Fruit fly (Drosophila melanogaster) whole organism, embryonic: ENCODE results near the gene ETHR.

ENCODE experiments used
- Ada2b ChIP-seq: fragments of 200-800 bp; sonication (Bioruptor generic); IDR thresholded peaks from 2 replicates; pipeline ENCODE4 v1.3.6; 2022; ENCODE audit warnings: missing biosample characterization, missing genetic modification characterization
- Bdp1 ChIP-seq: fragments of 200-800 bp; sonication (Bioruptor generic); optimal IDR thresholded peaks from 3 replicates; lab custom pipeline; 2016; ENCODE audit warnings: missing biosample characterization, missing genetic modification characterization
- CG11398 ChIP-seq: fragments of 200-800 bp; sonication (Bioruptor generic); optimal IDR thresholded peaks from 2 replicates; lab custom pipeline; 2016; ENCODE audit warnings: missing biosample characterization, missing genetic modification characterization
- CG11560 ChIP-seq: fragments of 200-800 bp; sonication (Bioruptor generic); IDR thresholded peaks from 3 replicates; pipeline ENCODE4 v1.3.6; 2022; ENCODE audit warnings: missing biosample characterization, missing genetic modification characterization
- CG11696 ChIP-seq: fragments of 200-800 bp; sonication (Bioruptor generic); IDR thresholded peaks from 2 replicates; pipeline ENCODE4 v1.3.6; 2022; ENCODE audit warnings: missing biosample characterization, missing genetic modification characterization
- CG12942 ChIP-seq: fragments of 200-800 bp; sonication (Bioruptor generic); optimal IDR thresholded peaks from 3 replicates; lab custom pipeline; 2016; ENCODE audit warnings: missing biosample characterization, missing genetic modification characterization
- CG13624 ChIP-seq: fragments of 200-800 bp; sonication (Bioruptor generic); optimal IDR thresholded peaks from 2 replicates; lab custom pipeline; 2016; ENCODE audit warnings: missing biosample characterization, missing genetic modification characterization
- CG14710 ChIP-seq: fragments of 200-800 bp; sonication (Bioruptor generic); optimal IDR thresholded peaks from 3 replicates; lab custom pipeline; 2019; ENCODE audit warnings: missing biosample characterization, mild to moderate bottlenecking, missing genetic modification characterization, moderate library complexity
- CG15696 ChIP-seq: fragments of 200-800 bp; sonication (Bioruptor generic); optimal IDR thresholded peaks from 2 replicates; lab custom pipeline; 2019; ENCODE audit warnings: missing biosample characterization, mild to moderate bottlenecking, missing genetic modification characterization, moderate library complexity
- CG1603 ChIP-seq: fragments of 200-800 bp; sonication (Bioruptor generic); optimal IDR thresholded peaks from 2 replicates; lab custom pipeline; 2019; ENCODE audit warnings: missing biosample characterization, mild to moderate bottlenecking, missing genetic modification characterization, moderate library complexity
- CG16863 ChIP-seq: fragments of 200-800 bp; sonication (Bioruptor generic); optimal IDR thresholded peaks from 3 replicates; lab custom pipeline; 2016; ENCODE audit warnings: missing biosample characterization, missing genetic modification characterization
- CG17802 ChIP-seq: fragments of 200-800 bp; sonication (Bioruptor generic); optimal IDR thresholded peaks from 2 replicates; lab custom pipeline; 2018; ENCODE audit warnings: missing biosample characterization, mild to moderate bottlenecking, missing genetic modification characterization, moderate library complexity
- CG31441 ChIP-seq: fragments of 200-800 bp; sonication (Bioruptor generic); IDR thresholded peaks from 2 replicates; pipeline ENCODE4 v1.3.6; 2022; ENCODE audit warnings: missing biosample characterization, missing genetic modification characterization
- CG33213 ChIP-seq: fragments of 200-800 bp; sonication (Bioruptor generic); optimal IDR thresholded peaks from 3 replicates; lab custom pipeline; 2016; ENCODE audit warnings: missing biosample characterization, missing genetic modification characterization
- CG3847 ChIP-seq: fragments of 200-800 bp; sonication (Bioruptor generic); IDR thresholded peaks from 2 replicates; pipeline ENCODE4 v1.3.6; 2022; ENCODE audit warnings: missing biosample characterization, missing genetic modification characterization
- CG5245 ChIP-seq: fragments of 200-800 bp; sonication (Bioruptor generic); optimal IDR thresholded peaks from 3 replicates; lab custom pipeline; 2016; ENCODE audit warnings: missing biosample characterization, missing genetic modification characterization
- CG6254 ChIP-seq: fragments of 200-800 bp; sonication (Bioruptor generic); optimal IDR thresholded peaks from 3 replicates; lab custom pipeline; 2017; ENCODE audit warnings: mild to moderate bottlenecking, missing biosample characterization, missing genetic modification reagents, missing genetic modification characterization
- CG6272 ChIP-seq: fragments of 200-800 bp; sonication (Bioruptor generic); IDR thresholded peaks from 2 replicates; pipeline ENCODE4 v1.3.6; 2022; ENCODE audit warnings: missing biosample characterization, missing genetic modification characterization
- CG6654 ChIP-seq: fragments of 200-800 bp; sonication (Bioruptor generic); optimal IDR thresholded peaks from 2 replicates; lab custom pipeline; 2017; ENCODE audit warnings: missing biosample characterization, mild to moderate bottlenecking, missing genetic modification characterization
- CG6854 ChIP-seq: fragments of 200-800 bp; sonication (Bioruptor generic); optimal IDR thresholded peaks from 3 replicates; lab custom pipeline; 2017; ENCODE audit warnings: missing biosample characterization, mild to moderate bottlenecking, missing genetic modification characterization
- CG8290 ChIP-seq, 3 experiments: fragments of 200-800 bp; sonication (Bioruptor generic); optimal IDR thresholded peaks; 2 replicates each; lab custom pipeline; 2016 to 2019; ENCODE audit warnings: missing biosample characterization in 3 of 3, missing genetic modification characterization in 3 of 3, mild to moderate bottlenecking in 2 of 3, moderate library complexity in 1 of 3
- CG9797 ChIP-seq: fragments of 200-800 bp; sonication (Bioruptor generic); optimal IDR thresholded peaks from 3 replicates; lab custom pipeline; 2018; ENCODE audit warnings: missing biosample characterization, mild to moderate bottlenecking, missing genetic modification characterization
- CHES-1-like ChIP-seq: fragments of 200-800 bp; sonication (Bioruptor generic); optimal IDR thresholded peaks from 2 replicates; lab custom pipeline; 2016; ENCODE audit warnings: missing biosample characterization, missing genetic modification characterization
- CTCF ChIP-seq: fragments of 200-800 bp; sonication (Bioruptor generic); optimal IDR thresholded peaks from 2 replicates; lab custom pipeline; 2017; ENCODE audit warnings: missing biosample characterization, mild to moderate bottlenecking, missing genetic modification characterization, moderate library complexity
- Dad ChIP-seq: fragments of 200-800 bp; sonication (Bioruptor generic); optimal IDR thresholded peaks from 3 replicates; lab custom pipeline; 2016; ENCODE audit warnings: missing biosample characterization, missing genetic modification characterization
- Dref ChIP-seq: fragments of 200-800 bp; sonication (Bioruptor generic); IDR thresholded peaks from 2 replicates; pipeline ENCODE4 v1.3.6; 2022; ENCODE audit warnings: missing biosample characterization, missing genetic modification characterization
- HmgZ ChIP-seq: fragments of 200-800 bp; sonication (Bioruptor generic); optimal IDR thresholded peaks from 2 replicates; lab custom pipeline; 2018; ENCODE audit warnings: missing biosample characterization, mild to moderate bottlenecking, missing genetic modification characterization
- Hmx ChIP-seq: fragments of 200-800 bp; sonication (Bioruptor generic); optimal IDR thresholded peaks from 2 replicates; lab custom pipeline; 2016; ENCODE audit warnings: missing biosample characterization, missing genetic modification characterization
- Nf-YB ChIP-seq: fragments of 200-800 bp; sonication (Bioruptor generic); optimal IDR thresholded peaks from 3 replicates; lab custom pipeline; 2019; ENCODE audit warnings: missing biosample characterization, mild to moderate bottlenecking, missing genetic modification characterization, moderate library complexity
- Sin3A ChIP-seq: fragments of >200 bp; optimal IDR thresholded peaks from 2 replicates; lab custom pipeline; 2018
- Tbp ChIP-seq: fragments of >200 bp; optimal IDR thresholded peaks from 2 replicates; lab custom pipeline; 2018; ENCODE audit warnings: missing biosample characterization, missing genetic modification characterization
- bsh ChIP-seq, 2 experiments: fragments of 200-800 bp; sonication (Bioruptor generic); optimal IDR thresholded peaks; 2 replicates each; lab custom pipeline; 2017 to 2018; ENCODE audit warnings: mild to moderate bottlenecking in 2 of 2, missing biosample characterization in 2 of 2, missing genetic modification characterization in 2 of 2, moderate library complexity in 1 of 2
- btn ChIP-seq: fragments of 200-800 bp; sonication (Bioruptor generic); optimal IDR thresholded peaks from 2 replicates; lab custom pipeline; 2016; ENCODE audit warnings: missing biosample characterization, missing genetic modification characterization
- cwo ChIP-seq: fragments of 200-800 bp; sonication (Bioruptor generic); optimal IDR thresholded peaks from 3 replicates; lab custom pipeline; 2017; ENCODE audit warnings: missing biosample characterization, missing genetic modification characterization, mild to moderate bottlenecking, moderate library complexity, missing genetic modification reagents
- dan ChIP-seq: fragments of 200-800 bp; sonication (Bioruptor generic); IDR thresholded peaks from 2 replicates; pipeline ENCODE4 v1.3.6; 2022; ENCODE audit warnings: missing biosample characterization, missing genetic modification characterization
- ems ChIP-seq: fragments of 200-800 bp; sonication (Bioruptor generic); optimal IDR thresholded peaks from 3 replicates; lab custom pipeline; 2016; ENCODE audit warnings: missing biosample characterization, missing genetic modification characterization
- en ChIP-seq: fragments of 200-800 bp; sonication (Bioruptor generic); optimal IDR thresholded peaks from 2 replicates; lab custom pipeline; 2016; ENCODE audit warnings: missing biosample characterization, missing genetic modification characterization
- gem ChIP-seq: fragments of 200-800 bp; sonication (Bioruptor generic); optimal IDR thresholded peaks from 2 replicates; lab custom pipeline; 2019; ENCODE audit warnings: missing biosample characterization, mild to moderate bottlenecking, missing genetic modification characterization, moderate library complexity
- grn ChIP-seq: fragments of 200-800 bp; sonication (Bioruptor generic); optimal IDR thresholded peaks from 3 replicates; lab custom pipeline; 2017; ENCODE audit warnings: missing biosample characterization, missing genetic modification characterization
- her ChIP-seq: fragments of 200-800 bp; sonication (Bioruptor generic); optimal IDR thresholded peaks from 2 replicates; lab custom pipeline; 2016; ENCODE audit warnings: missing biosample characterization, missing genetic modification characterization
- mam ChIP-seq: fragments of 200-800 bp; sonication (Bioruptor generic); optimal IDR thresholded peaks from 3 replicates; lab custom pipeline; 2016; ENCODE audit warnings: missing biosample characterization, missing genetic modification characterization
- nerfin-2 ChIP-seq: fragments of 200-800 bp; sonication (Bioruptor generic); IDR thresholded peaks from 2 replicates; pipeline ENCODE4 v1.3.6; 2022; ENCODE audit warnings: missing biosample characterization, missing genetic modification characterization; ENCODE audit not compliant: partially characterized antibody
- onecut ChIP-seq: fragments of 200-800 bp; sonication (Bioruptor generic); IDR thresholded peaks from 2 replicates; pipeline ENCODE4 v1.3.6; 2022; ENCODE audit warnings: missing biosample characterization, missing genetic modification characterization
- pb ChIP-seq: fragments of 200-800 bp; sonication (Bioruptor generic); optimal IDR thresholded peaks from 3 replicates; lab custom pipeline; 2016; ENCODE audit warnings: missing biosample characterization, missing genetic modification characterization
- slou ChIP-seq: fragments of 200-800 bp; sonication (Bioruptor generic); optimal IDR thresholded peaks from 3 replicates; lab custom pipeline; 2016; ENCODE audit warnings: missing biosample characterization, missing genetic modification characterization
- ssp ChIP-seq: fragments of 200-800 bp; sonication (Bioruptor generic); IDR thresholded peaks from 2 replicates; pipeline ENCODE4 v1.3.6; 2022; ENCODE audit warnings: missing biosample characterization, missing genetic modification characterization
- stc ChIP-seq: fragments of 200-800 bp; sonication (Bioruptor generic); IDR thresholded peaks from 2 replicates; pipeline ENCODE4 v1.3.6; 2022; ENCODE audit warnings: missing biosample characterization, missing genetic modification characterization
- tio ChIP-seq: fragments of 200-800 bp; sonication (Bioruptor generic); optimal IDR thresholded peaks from 2 replicates; lab custom pipeline; 2017; ENCODE audit warnings: missing biosample characterization, missing genetic modification characterization, inconsistent platforms
- trem ChIP-seq: fragments of 200-800 bp; optimal IDR thresholded peaks from 3 replicates; lab custom pipeline; 2019; ENCODE audit warnings: missing biosample characterization, mild to moderate bottlenecking, missing genetic modification characterization, moderate library complexity
- trh ChIP-seq: fragments of 200-800 bp; sonication (Bioruptor generic); optimal IDR thresholded peaks from 2 replicates; lab custom pipeline; 2016; ENCODE audit warnings: missing biosample characterization, missing genetic modification characterization
- unc-4 ChIP-seq: fragments of 200-800 bp; sonication (Bioruptor generic); IDR thresholded peaks from 2 replicates; pipeline ENCODE4 v1.3.6; 2022; ENCODE audit warnings: missing biosample characterization, missing genetic modification characterization; ENCODE audit not compliant: partially characterized antibody
- wdn ChIP-seq: fragments of 200-800 bp; sonication (Bioruptor generic); IDR thresholded peaks from 2 replicates; pipeline ENCODE4 v1.3.6; 2022; ENCODE audit warnings: missing biosample characterization, missing genetic modification characterization
- zf30C ChIP-seq: fragments of 200-800 bp; sonication (Bioruptor generic); optimal IDR thresholded peaks from 3 replicates; lab custom pipeline; 2018; ENCODE audit warnings: missing biosample characterization, mild to moderate bottlenecking, missing genetic modification characterization

ETHR gene

DNA sequence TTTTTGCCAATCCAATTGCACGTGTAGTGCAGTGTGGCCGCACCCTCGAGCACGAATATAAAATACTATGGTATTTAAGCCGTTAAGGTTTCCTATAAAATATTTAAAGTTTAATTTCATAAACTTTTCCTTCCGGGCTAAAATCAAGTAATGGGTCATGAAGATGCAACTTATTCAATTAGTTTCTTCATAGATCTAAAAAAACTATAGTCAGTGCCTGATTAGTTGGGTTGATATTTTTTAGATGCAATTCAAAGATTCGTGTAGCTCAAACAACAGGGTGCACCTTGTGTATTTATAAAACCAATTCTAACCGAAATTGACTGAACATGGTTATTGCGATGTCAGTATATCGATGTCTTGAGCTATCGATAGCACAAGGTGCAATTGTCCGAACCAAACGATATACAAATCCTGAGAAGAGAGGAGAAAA is 28.1 kb upstream of the ETHR start, which contains the start of the genes Smyd5 and Oga (continued):
- TF ChIP-seq CHES-1-like (peak; percentile 55), mam (GFP tag; lab: Kevin White, UChicago) (peak; percentile 58), CG15696 (tag; lab: Kevin White, UChicago) (no peak), CG6654 (GFP tag; lab: Kevin White, UChicago) (no peak), CG11696 (GFP tag; lab: Robert Waterston, UW) (no peak), CG13624 (GFP tag; lab: Kevin White, UChicago) (peak; percentile 54), CG8290 (GFP tag; optimal IDR thresholded peaks at IDR 0.05; lab: Kevin White, UChicago) (peak; percentile 27), CG8290 (tag; optimal IDR thresholded peaks at IDR 0.05; lab: Kevin White, UChicago) (peak in 1 of 2 experiments; percentile 23), CG12942 (GFP tag; lab: Kevin White, UChicago) (no peak), trem (tag; lab: Kevin White, UChicago) (peak; percentile 32), grn (no peak), CG6272 (peak; percentile 26; the same call in 1 of the 2 replicates), CG6254 (peak; percentile 100), CG9797 (peak; percentile 70), wdn (GFP tag; lab: Robert Waterston, UW) (no peak), dan (GFP tag; lab: Robert Waterston, UW) (no peak), CTCF (GFP tag; lab: Kevin White, UChicago) (no peak), Hmx (GFP tag; lab: Kevin White, UChicago) (no peak), bsh (GFP tag; optimal IDR thresholded peaks at IDR 0.05; lab: Kevin White, UChicago) (peak in 1 of 2 experiments; percentile 11), onecut (GFP tag; lab: Robert Waterston, UW) (peak; percentile 48), CG16863 (GFP tag; lab: Kevin White, UChicago) (peak; percentile 38), Dref (GFP tag; lab: Robert Waterston, UW) (peak; percentile 95), HmgZ (tag; lab: Kevin White, UChicago) (peak; percentile 66), CG17802 (no peak), trh (GFP tag; lab: Kevin White, UChicago) (no peak), CG3847 (GFP tag; lab: Robert Waterston, UW) (peak; percentile 52), tio (no peak), Bdp1 (GFP tag; lab: Kevin White, UChicago) (peak; percentile 30), her (GFP tag; lab: Kevin White, UChicago) (peak; percentile 42), cwo (GFP tag; lab: Kevin White, UChicago) (no peak), CG1603 (tag; lab: Kevin White, UChicago) (peak; percentile 65), CG33213 (peak; percentile 59), slou (GFP tag; lab: Kevin White, UChicago) (no peak), ssp (GFP tag; lab: Robert Waterston, UW) (no peak), btn (GFP tag; lab: Kevin White, UChicago) (peak; percentile 15), Ada2b (GFP tag; lab: Robert Waterston, UW) (no peak), CG31441 (GFP tag; lab: Robert Waterston, UW) (no peak), Dad (peak; percentile 29), nerfin-2 (GFP tag; lab: Robert Waterston, UW) (peak; percentile 93), CG11560 (tag; lab: Robert Waterston, UW) (no peak), pb (GFP tag; lab: Kevin White, UChicago) (no peak), Sin3A (peak; percentile 71), CG6854 (no peak), Nf-YB (GFP tag; lab: Kevin White, UChicago) (no peak), gem (tag; lab: Kevin White, UChicago) (no peak), ems (GFP tag; lab: Kevin White, UChicago) (no peak), unc-4 (peak; percentile 96), CG11398 (no peak), zf30C (no peak), Tbp (GFP tag; lab: Kevin White, UChicago) (no peak), stc (no peak), CG5245 (GFP tag; lab: Kevin White, UChicago) (no peak), CG14710 (tag; lab: Kevin White, UChicago) (peak; percentile 81), en (no peak)
